Worm (Caenorhabditis elegans): ENCODE measurements around the gene lin-39.

DNA sequence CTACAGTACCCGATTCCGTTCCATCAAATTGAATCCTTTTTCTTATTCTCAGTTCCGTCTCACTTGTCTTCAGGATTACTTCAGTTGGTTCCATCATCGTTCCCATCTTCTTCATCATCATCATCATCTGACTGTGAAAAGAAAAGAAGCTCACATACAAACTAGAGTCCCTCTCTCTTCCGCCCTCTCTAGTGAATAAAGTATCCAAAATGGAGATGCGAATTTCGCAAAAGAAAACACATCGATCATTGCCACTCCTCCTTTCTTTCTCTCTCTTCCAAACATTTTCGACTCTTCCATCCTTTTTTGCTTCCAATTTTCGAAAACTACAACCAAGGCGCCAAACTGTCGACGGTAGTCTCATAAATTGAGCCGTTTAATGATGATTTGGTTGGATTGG is 16.4 kb upstream of the lin-39 start:
- TF ChIP-seq duxl-1 (tag; optimal IDR thresholded peaks at IDR 0.05; ENCODE audit: poor library complexity) (no peak), nhr-28 (tag; optimal IDR thresholded peaks at IDR 0.05) (no peak), nhr-77 (tag; optimal IDR thresholded peaks at IDR 0.05) (no peak), lim-7 (GFP tag; IDR thresholded peaks at IDR 0.05) (no peak), egl-27 (tag; optimal IDR thresholded peaks at IDR 0.05) (no peak), fkh-10 (GFP tag; optimal IDR thresholded peaks at IDR 0.05) (no peak), pqm-1 (tag; optimal IDR thresholded peaks at IDR 0.05) (no peak), ZK546.5 (tag; optimal IDR thresholded peaks at IDR 0.05) (no peak), cey-2 (tag; optimal IDR thresholded peaks at IDR 0.05; ENCODE audit: borderline replicate concordance, insufficient read depth) (no peak), lsy-2 (tag; optimal IDR thresholded peaks at IDR 0.05) (peak in 1 of 2 experiments; percentile 13), saeg-2 (GFP tag; IDR thresholded peaks at IDR 0.05) (no peak), tra-1 (GFP tag; IDR thresholded peaks at IDR 0.05) (no peak), lin-1 (GFP tag; IDR thresholded peaks at IDR 0.05) (no peak)

Data from whole organism, L4 larva.